Fruit fly (Drosophila melanogaster) whole organism, prepupa: Measurements from ENCODE around the gene Hand.
A peak's percentile ranks its signal among the peaks of the same experiment; 100 is the strongest.

Experiments used
- Blimp-1 ChIP-seq: fragments of 200-800 bp; sonication (Bioruptor generic); optimal IDR thresholded peaks from 3 replicates; lab custom pipeline; 2017; ENCODE audit warnings: missing biosample characterization, missing genetic modification characterization, mild to moderate bottlenecking, moderate library complexity, missing genetic modification reagents
- CG11902 ChIP-seq: fragments of 200-800 bp; sonication (Bioruptor generic); optimal IDR thresholded peaks from 3 replicates; lab custom pipeline; 2016; ENCODE audit warnings: missing biosample characterization, missing genetic modification characterization
- CG16779 ChIP-seq: fragments of 200-800 bp; sonication (Bioruptor generic); optimal IDR thresholded peaks from 3 replicates; lab custom pipeline; 2017; ENCODE audit warnings: missing biosample characterization, mild to moderate bottlenecking, missing genetic modification characterization
- CG31627 ChIP-seq: fragments of 200-800 bp; sonication (Bioruptor generic); optimal IDR thresholded peaks from 3 replicates; lab custom pipeline; 2016; ENCODE audit warnings: missing biosample characterization, missing genetic modification characterization
- CG34406 ChIP-seq: fragments of 200-800 bp; sonication (Bioruptor generic); optimal IDR thresholded peaks from 3 replicates; lab custom pipeline; 2016; ENCODE audit warnings: missing biosample characterization, missing genetic modification characterization
- CG6163 ChIP-seq: fragments of 200-800 bp; sonication (Bioruptor generic); IDR thresholded peaks from 3 replicates; pipeline ENCODE4 v1.3.6; 2022; ENCODE audit warnings: missing biosample characterization, missing genetic modification characterization
- CG8119 ChIP-seq: fragments of 200-800 bp; sonication (Bioruptor generic); IDR thresholded peaks from 3 replicates; pipeline ENCODE4 v1.3.6; 2022; ENCODE audit warnings: missing biosample characterization, missing genetic modification characterization
- Sox102F ChIP-seq: fragments of 200-800 bp; sonication (Bioruptor generic); optimal IDR thresholded peaks from 2 replicates; lab custom pipeline; 2016; ENCODE audit warnings: missing biosample characterization, mild to moderate bottlenecking, missing genetic modification characterization
- Sox14 ChIP-seq: fragments of 200-800 bp; sonication (Bioruptor generic); optimal IDR thresholded peaks from 3 replicates; lab custom pipeline; 2016; ENCODE audit warnings: missing biosample characterization, missing genetic modification characterization
- achi ChIP-seq: fragments of 200-800 bp; sonication (Bioruptor generic); optimal IDR thresholded peaks from 3 replicates; lab custom pipeline; 2016; ENCODE audit warnings: missing biosample characterization, missing genetic modification characterization
- dac ChIP-seq: fragments of 200-800 bp; sonication (Bioruptor generic); optimal IDR thresholded peaks from 2 replicates; lab custom pipeline; 2017; ENCODE audit warnings: missing biosample characterization, mild to moderate bottlenecking, missing genetic modification characterization
- dsx ChIP-seq: fragments of 200-800 bp; optimal IDR thresholded peaks from 3 replicates; lab custom pipeline; 2019; ENCODE audit warnings: missing biosample characterization, mild to moderate bottlenecking, missing genetic modification characterization, moderate library complexity; ENCODE audit not compliant: poor library complexity, severe bottlenecking
- fkh ChIP-seq: fragments of 200-800 bp; sonication (Bioruptor generic); optimal IDR thresholded peaks from 3 replicates; lab custom pipeline; 2017; ENCODE audit warnings: missing biosample characterization, mild to moderate bottlenecking, missing genetic modification characterization, moderate library complexity
- svp ChIP-seq: fragments of 200-800 bp; sonication (Bioruptor generic); peaks from one replicate; lab custom pipeline; 2016; ENCODE audit warnings: missing biosample characterization, missing genetic modification characterization

dm6 chr2L:10276436-10276835, 18.7 kb downstream of the Hand start:
- TF ChIP-seq Blimp-1 (GFP tag; lab: Kevin White, UChicago): no peak
- TF ChIP-seq Sox102F (GFP tag; lab: Kevin White, UChicago): no peak
- TF ChIP-seq fkh: peak; percentile 21
- no peak for TF ChIP-seq dsx (GFP tag; lab: Kevin White, UChicago)
- no peak for TF ChIP-seq CG6163
- no peak for TF ChIP-seq Sox14 (GFP tag; lab: Kevin White, UChicago)
- TF ChIP-seq CG11902: no peak
- TF ChIP-seq CG31627 (GFP tag; lab: Kevin White, UChicago): no peak
- TF ChIP-seq dac (GFP tag; lab: Kevin White, UChicago): no peak
- TF ChIP-seq CG34406: no peak
- peak; percentile 70; the same call in 2 of the 3 replicates for TF ChIP-seq CG8119
- no peak for TF ChIP-seq svp (GFP tag; lab: Kevin White, UChicago)
- no peak for TF ChIP-seq CG16779 (tag; lab: Kevin White, UChicago)
- no peak for TF ChIP-seq achi (GFP tag; lab: Kevin White, UChicago)
